Fruit fly (Drosophila melanogaster) whole organism, embryonic: Measurements from ENCODE around the gene CG5828.
A peak's percentile ranks its signal among the peaks of the same experiment; 100 is the strongest.

Source experiments
- ATbp ChIP-seq: fragments of 200-800 bp; sonication (Bioruptor generic); optimal IDR thresholded peaks from 2 replicates; lab custom pipeline; 2017; ENCODE audit warnings: missing biosample characterization, mild to moderate bottlenecking, missing genetic modification characterization, missing genetic modification reagents
- Atf-2 ChIP-seq: fragments of 200-800 bp; sonication (Bioruptor generic); optimal IDR thresholded peaks from 2 replicates; lab custom pipeline; 2016; ENCODE audit warnings: missing biosample characterization, missing genetic modification characterization
- CG10209 ChIP-seq: fragments of 200-800 bp; sonication (Bioruptor generic); optimal IDR thresholded peaks from 3 replicates; lab custom pipeline; 2017; ENCODE audit warnings: missing biosample characterization, mild to moderate bottlenecking, missing genetic modification characterization, missing genetic modification reagents
- CG11723 ChIP-seq: fragments of 200-800 bp; sonication (Bioruptor generic); optimal IDR thresholded peaks from 2 replicates; lab custom pipeline; 2017; ENCODE audit warnings: missing biosample characterization, mild to moderate bottlenecking, missing genetic modification characterization
- CG12236 ChIP-seq: fragments of 200-800 bp; sonication (Bioruptor generic); optimal IDR thresholded peaks from 2 replicates; lab custom pipeline; 2016; ENCODE audit warnings: missing biosample characterization, missing genetic modification characterization
- CG13624 ChIP-seq: fragments of 200-800 bp; sonication (Bioruptor generic); optimal IDR thresholded peaks from 2 replicates; lab custom pipeline; 2016; ENCODE audit warnings: missing biosample characterization, missing genetic modification characterization
- CG15269 ChIP-seq: fragments of 200-800 bp; sonication (Bioruptor generic); optimal IDR thresholded peaks from 2 replicates; lab custom pipeline; 2018; ENCODE audit warnings: missing biosample characterization, mild to moderate bottlenecking, missing genetic modification characterization, moderate library complexity
- CG15601 ChIP-seq: fragments of 200-800 bp; sonication (Bioruptor generic); optimal IDR thresholded peaks from 3 replicates; lab custom pipeline; 2019; ENCODE audit warnings: missing biosample characterization, mild to moderate bottlenecking, missing genetic modification characterization, moderate library complexity
- CG15696 ChIP-seq: fragments of 200-800 bp; sonication (Bioruptor generic); optimal IDR thresholded peaks from 2 replicates; lab custom pipeline; 2019; ENCODE audit warnings: missing biosample characterization, mild to moderate bottlenecking, missing genetic modification characterization, moderate library complexity
- CG1602 ChIP-seq: fragments of 200-800 bp; sonication (Bioruptor generic); optimal IDR thresholded peaks from 3 replicates; lab custom pipeline; 2016; ENCODE audit warnings: missing biosample characterization, missing genetic modification characterization
- CG17361 ChIP-seq: fragments of 200-800 bp; sonication (Bioruptor generic); IDR thresholded peaks from 3 replicates; pipeline ENCODE4 v1.3.6; 2022; ENCODE audit warnings: missing biosample characterization, missing genetic modification characterization
- CG17829 ChIP-seq: fragments of 200-800 bp; optimal IDR thresholded peaks from 2 replicates; lab custom pipeline; 2019; ENCODE audit warnings: missing biosample characterization, mild to moderate bottlenecking, missing genetic modification characterization, moderate library complexity
- CG17912 ChIP-seq: fragments of 200-800 bp; sonication (Bioruptor generic); optimal IDR thresholded peaks from 2 replicates; lab custom pipeline; 2018; ENCODE audit warnings: missing biosample characterization, mild to moderate bottlenecking, missing genetic modification characterization
- CG1792 ChIP-seq: fragments of 200-800 bp; sonication (Bioruptor generic); optimal IDR thresholded peaks from 2 replicates; lab custom pipeline; 2016; ENCODE audit warnings: missing biosample characterization, missing genetic modification characterization
- CG2199 ChIP-seq: fragments of 200-800 bp; sonication (Bioruptor generic); IDR thresholded peaks from 3 replicates; pipeline ENCODE4 v1.3.6; 2022; ENCODE audit warnings: missing biosample characterization, missing genetic modification characterization
- CG30431 ChIP-seq: fragments of 200-800 bp; sonication (Bioruptor generic); optimal IDR thresholded peaks from 2 replicates; lab custom pipeline; 2017; ENCODE audit warnings: missing biosample characterization, missing genetic modification characterization
- CG3838 ChIP-seq: fragments of 200-800 bp; sonication (Bioruptor generic); optimal IDR thresholded peaks from 3 replicates; lab custom pipeline; 2016; ENCODE audit warnings: missing biosample characterization, missing genetic modification characterization
- CG4328 ChIP-seq: fragments of 200-800 bp; sonication (Bioruptor generic); optimal IDR thresholded peaks from 3 replicates; lab custom pipeline; 2017; ENCODE audit warnings: missing biosample characterization, missing genetic modification reagents, missing genetic modification characterization
- CG4617 ChIP-seq: fragments of 200-800 bp; sonication (Bioruptor generic); optimal IDR thresholded peaks from 3 replicates; lab custom pipeline; 2016; ENCODE audit warnings: missing biosample characterization, missing genetic modification characterization, borderline replicate concordance
- CG4854 ChIP-seq: fragments of 200-800 bp; sonication (Bioruptor generic); optimal IDR thresholded peaks from 2 replicates; lab custom pipeline; 2016; ENCODE audit warnings: missing biosample characterization, missing genetic modification characterization, inconsistent platforms
- CG6272 ChIP-seq: fragments of 200-800 bp; sonication (Bioruptor generic); IDR thresholded peaks from 2 replicates; pipeline ENCODE4 v1.3.6; 2022; ENCODE audit warnings: missing biosample characterization, missing genetic modification characterization
- CG7786 ChIP-seq: fragments of 200-800 bp; sonication (Bioruptor generic); optimal IDR thresholded peaks from 2 replicates; lab custom pipeline; 2016; ENCODE audit warnings: missing biosample characterization, missing genetic modification characterization
- CG7963 ChIP-seq: fragments of 200-800 bp; sonication (Bioruptor generic); IDR thresholded peaks from 3 replicates; pipeline ENCODE4 v1.3.6; 2022; ENCODE audit warnings: missing biosample characterization, missing genetic modification characterization; ENCODE audit not compliant: partially characterized antibody
- CG8388 ChIP-seq: fragments of 200-800 bp; sonication (Bioruptor generic); optimal IDR thresholded peaks from 2 replicates; lab custom pipeline; 2019; ENCODE audit warnings: missing biosample characterization, mild to moderate bottlenecking, missing genetic modification characterization, moderate library complexity
- CG8478 ChIP-seq: fragments of >200 bp; optimal IDR thresholded peaks from 2 replicates; lab custom pipeline; 2018
- Fer3 ChIP-seq: fragments of 200-800 bp; sonication (Bioruptor generic); optimal IDR thresholded peaks from 2 replicates; lab custom pipeline; 2018; ENCODE audit warnings: missing biosample characterization, mild to moderate bottlenecking, missing genetic modification characterization, moderate library complexity
- H2.0 ChIP-seq: fragments of 200-800 bp; sonication (Bioruptor generic); IDR thresholded peaks from 2 replicates; pipeline ENCODE4 v1.3.6; 2022; ENCODE audit warnings: missing biosample characterization, missing genetic modification characterization
- Lhr ChIP-seq: fragments of 200-800 bp; sonication (Bioruptor generic); optimal IDR thresholded peaks from 3 replicates; lab custom pipeline; 2017; ENCODE audit warnings: mild to moderate bottlenecking, missing biosample characterization, missing genetic modification reagents, missing genetic modification characterization
- Nf-YA ChIP-seq: fragments of 200-800 bp; sonication (Bioruptor generic); IDR thresholded peaks from 2 replicates; pipeline ENCODE4 v1.3.6; 2022; ENCODE audit warnings: missing biosample characterization, missing genetic modification characterization
- PHDP ChIP-seq: fragments of 200-800 bp; sonication (Bioruptor generic); optimal IDR thresholded peaks from 3 replicates; lab custom pipeline; 2018; ENCODE audit warnings: missing biosample characterization, mild to moderate bottlenecking, missing genetic modification characterization, moderate library complexity
- Pdp1 ChIP-seq, 2 experiments: fragments of 200-800 bp; sonication (Bioruptor generic); optimal IDR thresholded peaks; 3 replicates each; lab custom pipeline; 2016; ENCODE audit warnings: missing biosample characterization in 2 of 2, missing genetic modification characterization in 2 of 2, mild to moderate bottlenecking in 1 of 2, moderate library complexity in 1 of 2
- Spps ChIP-seq: fragments of 200-800 bp; sonication (Bioruptor generic); optimal IDR thresholded peaks from 2 replicates; lab custom pipeline; 2018; ENCODE audit warnings: missing biosample characterization, mild to moderate bottlenecking, missing genetic modification characterization
- Taf1 ChIP-seq: fragments of 200-800 bp; sonication (Bioruptor generic); IDR thresholded peaks from 2 replicates; pipeline ENCODE4 v1.3.6; 2022; ENCODE audit warnings: missing biosample characterization, missing genetic modification characterization
- YL-1 ChIP-seq: fragments of 200-800 bp; sonication (Bioruptor generic); optimal IDR thresholded peaks from 3 replicates; lab custom pipeline; 2017; ENCODE audit warnings: missing biosample characterization, mild to moderate bottlenecking, missing genetic modification characterization
- al ChIP-seq: fragments of 200-800 bp; sonication (Bioruptor generic); IDR thresholded peaks from 2 replicates; pipeline ENCODE4 v1.3.6; 2022; ENCODE audit warnings: missing biosample characterization, missing genetic modification characterization
- ase ChIP-seq: fragments of 200-800 bp; sonication (Bioruptor generic); IDR thresholded peaks from 3 replicates; pipeline ENCODE4 v1.3.6; 2022; ENCODE audit warnings: missing biosample characterization, missing genetic modification characterization
- cas ChIP-seq: fragments of 200-800 bp; sonication (Bioruptor generic); IDR thresholded peaks from 2 replicates; pipeline ENCODE4 v1.3.6; 2022; ENCODE audit warnings: missing biosample characterization, missing genetic modification characterization
- crol ChIP-seq: fragments of 200-800 bp; sonication (Bioruptor generic); IDR thresholded peaks from 2 replicates; pipeline ENCODE4 v1.3.6; 2022; ENCODE audit warnings: missing biosample characterization, missing genetic modification characterization
- emc ChIP-seq: fragments of 200-800 bp; sonication (Bioruptor generic); optimal IDR thresholded peaks from 2 replicates; lab custom pipeline; 2016; ENCODE audit warnings: missing biosample characterization, missing genetic modification characterization
- fd64A ChIP-seq: fragments of 200-800 bp; sonication (Bioruptor generic); optimal IDR thresholded peaks from 3 replicates; lab custom pipeline; 2018; ENCODE audit warnings: missing biosample characterization, mild to moderate bottlenecking, missing genetic modification characterization
- gsb-n ChIP-seq: fragments of 200-800 bp; sonication (Bioruptor generic); optimal IDR thresholded peaks from 3 replicates; lab custom pipeline; 2018; ENCODE audit warnings: missing biosample characterization, mild to moderate bottlenecking, missing genetic modification characterization
- ind ChIP-seq: fragments of 200-800 bp; sonication (Bioruptor generic); optimal IDR thresholded peaks from 3 replicates; lab custom pipeline; 2016; ENCODE audit warnings: missing biosample characterization, missing genetic modification characterization
- mam ChIP-seq: fragments of 200-800 bp; sonication (Bioruptor generic); optimal IDR thresholded peaks from 3 replicates; lab custom pipeline; 2016; ENCODE audit warnings: missing biosample characterization, missing genetic modification characterization
- oc ChIP-seq: fragments of 200-800 bp; sonication (Bioruptor generic); optimal IDR thresholded peaks from 2 replicates; lab custom pipeline; 2018; ENCODE audit warnings: missing biosample characterization, mild to moderate bottlenecking, missing genetic modification characterization, moderate library complexity
- pan ChIP-seq, 4 experiments: fragments of >200 bp in 3 of 4; fragments of 200-800 bp in 1 of 4; sonication (Bioruptor generic) in 1 of 4; optimal IDR thresholded peaks in 3 of 4; IDR thresholded peaks in 1 of 4; 2 replicates each; pipeline versions ENCODE4 v1.3.6 to Lab custom; 2017 to 2022; ENCODE audit warnings: missing biosample characterization in 2 of 4, missing genetic modification characterization in 2 of 4, mixed read lengths in 1 of 4
- repo ChIP-seq: fragments of 200-800 bp; sonication (Bioruptor generic); optimal IDR thresholded peaks from 2 replicates; lab custom pipeline; 2016; ENCODE audit warnings: missing biosample characterization, missing genetic modification characterization
- run ChIP-seq: fragments of 200-800 bp; sonication (Bioruptor generic); optimal IDR thresholded peaks from 3 replicates; lab custom pipeline; 2018; ENCODE audit warnings: missing biosample characterization, mild to moderate bottlenecking, missing genetic modification characterization
- shn ChIP-seq: fragments of 200-800 bp; sonication (Bioruptor generic); optimal IDR thresholded peaks from 3 replicates; lab custom pipeline; 2016; ENCODE audit warnings: missing biosample characterization, missing genetic modification characterization
- tap ChIP-seq: fragments of 200-800 bp; optimal IDR thresholded peaks from 3 replicates; lab custom pipeline; 2019; ENCODE audit warnings: missing biosample characterization, mild to moderate bottlenecking, missing genetic modification characterization, moderate library complexity
- wek ChIP-seq: fragments of 200-800 bp; sonication (Bioruptor generic); optimal IDR thresholded peaks from 3 replicates; lab custom pipeline; 2018; ENCODE audit warnings: missing biosample characterization, mild to moderate bottlenecking, missing genetic modification characterization, moderate library complexity
- zf30C ChIP-seq: fragments of 200-800 bp; sonication (Bioruptor generic); optimal IDR thresholded peaks from 3 replicates; lab custom pipeline; 2018; ENCODE audit warnings: missing biosample characterization, mild to moderate bottlenecking, missing genetic modification characterization

The CG5828 gene

DNA sequence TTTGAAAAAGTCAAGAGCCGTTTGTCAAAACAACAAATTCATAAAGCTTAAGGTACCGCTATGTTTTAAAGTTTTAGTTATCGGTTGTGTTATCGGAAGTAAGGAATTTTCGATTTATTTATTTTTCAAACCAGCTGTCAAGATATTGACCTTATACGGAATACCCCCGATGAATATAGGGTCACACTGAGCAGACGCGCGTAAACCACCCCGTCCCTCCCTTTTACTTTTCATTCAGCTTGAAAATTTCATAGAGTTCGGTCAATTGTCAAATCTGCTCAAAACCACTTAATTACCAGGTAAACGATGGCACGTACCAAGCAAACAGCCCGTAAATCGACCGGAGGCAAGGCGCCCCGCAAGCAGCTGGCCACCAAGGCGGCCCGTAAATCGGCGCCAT lies 38.8 kb upstream of the CG5828 start, which contains the start of the genes CG14036 and His3.3A (continued):
- TF ChIP-seq Lhr (GFP tag; lab: Kevin White, UChicago) (no peak), CG1602 (no peak), Pdp1 (GFP tag; optimal IDR thresholded peaks at IDR 0.05; lab: Kevin White, UChicago) (no peak), CG17912 (GFP tag; lab: Kevin White, UChicago) (no peak), shn (GFP tag; lab: Kevin White, UChicago) (peak; percentile 21), oc (tag; lab: Kevin White, UChicago) (no peak), CG8478 (lab: Kevin White, UChicago) (no peak), Fer3 (tag; lab: Kevin White, UChicago) (no peak), Spps (tag; lab: Kevin White, UChicago) (peak; percentile 1), gsb-n (no peak), CG17829 (tag; lab: Kevin White, UChicago) (peak; percentile 56), PHDP (tag; lab: Kevin White, UChicago) (peak; percentile 4), run (no peak), ase (GFP tag; lab: Robert Waterston, UW) (no peak), CG4854 (GFP tag; lab: Kevin White, UChicago) (no peak), CG3838 (GFP tag; lab: Kevin White, UChicago) (no peak), CG15601 (tag; lab: Kevin White, UChicago) (peak; percentile 23), mam (GFP tag; lab: Kevin White, UChicago) (no peak), Atf-2 (GFP tag; lab: Kevin White, UChicago) (no peak), CG10209 (GFP tag; lab: Kevin White, UChicago) (no peak), wek (GFP tag; lab: Kevin White, UChicago) (peak; percentile 100), CG13624 (no peak), Taf1 (GFP tag; lab: Robert Waterston, UW) (no peak), CG7963 (0 out of 3 replicates have a peak, but pooled peaks have one; percentile 20), tap (no peak), Nf-YA (no peak), cas (GFP tag; lab: Robert Waterston, UW) (no peak), fd64A (GFP tag; lab: Kevin White, UChicago) (no peak), CG15696 (peak; percentile 21), CG6272 (GFP tag; lab: Robert Waterston, UW) (no peak), al (GFP tag; lab: Robert Waterston, UW) (no peak), crol (GFP tag; lab: Robert Waterston, UW) (peak; percentile 98), YL-1 (GFP tag; lab: Kevin White, UChicago) (peak; percentile 63), pan (optimal IDR thresholded peaks at IDR 0.05; lab: Kevin White, UChicago) (no peak), pan (GFP tag; optimal IDR thresholded peaks at IDR 0.05 in 1 of 2, IDR thresholded peaks at IDR 0.05 in 1 of 2) (peak in 1 of 2 experiments; percentile 36), ATbp (GFP tag; lab: Kevin White, UChicago) (no peak), CG4328 (GFP tag; lab: Kevin White, UChicago) (no peak), CG12236 (no peak), CG7786 (GFP tag; lab: Kevin White, UChicago) (no peak), repo (GFP tag; lab: Kevin White, UChicago) (no peak), CG11723 (no peak), emc (GFP tag; lab: Kevin White, UChicago) (no peak), CG1792 (no peak), zf30C (GFP tag; lab: Kevin White, UChicago) (no peak), ind (no peak), CG2199 (GFP tag; lab: Robert Waterston, UW) (no peak), CG8388 (GFP tag; lab: Kevin White, UChicago) (no peak), H2.0 (no peak), CG30431 (GFP tag; lab: Kevin White, UChicago) (no peak), CG15269 (tag; lab: Kevin White, UChicago) (no peak), CG4617 (GFP tag; lab: Kevin White, UChicago) (peak; percentile 43), CG17361 (GFP tag; lab: Robert Waterston, UW) (peak; percentile 40; the same call in 1 of the 3 replicates)
